Fruit fly (Drosophila melanogaster): ENCODE data around the gene Nedd8.

The Nedd8 gene

dm6 chr2L:18957142-18957674 lies 5.6 kb upstream of the Nedd8 start, which contains the start of gene Bhmt (continued):
- TF ChIP-seq CG11695 (GFP tag; IDR thresholded peaks at IDR 0.05), result peak; percentile 74; the same call in 2 of the 3 replicates
- TF ChIP-seq CG7963 (GFP tag; IDR thresholded peaks at IDR 0.05; ENCODE audit: partially characterized antibody), result no peak
- TF ChIP-seq Mad (GFP tag; optimal IDR thresholded peaks at IDR 0.05), result no peak
- TF ChIP-seq yki (optimal IDR thresholded peaks at IDR 0.05), result no peak
- TF ChIP-seq CG17361 (GFP tag; IDR thresholded peaks at IDR 0.05), result peak; percentile 74
- TF ChIP-seq cato (GFP tag; optimal IDR thresholded peaks at IDR 0.05; ENCODE audit: borderline replicate concordance), result no peak
- peak; percentile 33 for TF ChIP-seq trem (tag; optimal IDR thresholded peaks at IDR 0.05)
- TF ChIP-seq CG12299 (tag; optimal IDR thresholded peaks at IDR 0.05), result peak; percentile 47
- TF ChIP-seq Hr3 (GFP tag; optimal IDR thresholded peaks at IDR 0.05), result peak; percentile 47
- no peak for TF ChIP-seq tna (GFP tag; IDR thresholded peaks at IDR 0.05; ENCODE audit: partially characterized antibody)
- peak; percentile 31; the same call in 1 of the 3 replicates for TF ChIP-seq CG14050 (GFP tag; IDR thresholded peaks at IDR 0.05)
- TF ChIP-seq Sox102F (GFP tag; optimal IDR thresholded peaks at IDR 0.05), result peak; percentile 62
- TF ChIP-seq CG7357 (GFP tag; IDR thresholded peaks at IDR 0.05), result peak; percentile 54; the same call in 2 of the 3 replicates
- TF ChIP-seq zfh1 (GFP tag; IDR thresholded peaks at IDR 0.05), result peak; percentile 65; the same call in 2 of the 3 replicates
- peak; percentile 24 for TF ChIP-seq tio (GFP tag; optimal IDR thresholded peaks at IDR 0.05)
- no peak for TF ChIP-seq danr (GFP tag; IDR thresholded peaks at IDR 0.05)
- no peak for TF ChIP-seq CG11723 (GFP tag; optimal IDR thresholded peaks at IDR 0.05)
- TF ChIP-seq ato (GFP tag; IDR thresholded peaks at IDR 0.05; ENCODE audit: partially characterized antibody), result no peak
- TF ChIP-seq chm (GFP tag; IDR thresholded peaks at IDR 0.05), result no peak; the same call in 1 of the 2 replicates
- TF ChIP-seq mld (GFP tag; IDR thresholded peaks at IDR 0.05; ENCODE audit: partially characterized antibody), result no peak
- peak; percentile 71 for TF ChIP-seq H2.0 (GFP tag; IDR thresholded peaks at IDR 0.05)
- peak; percentile 29 for TF ChIP-seq YL-1 (GFP tag; optimal IDR thresholded peaks at IDR 0.05)
- TF ChIP-seq CG7839 (tag; optimal IDR thresholded peaks at IDR 0.05), result peak; percentile 84
- TF ChIP-seq CG11456 (GFP tag; IDR thresholded peaks at IDR 0.05), result peak; percentile 75
- no peak for TF ChIP-seq CG3163 (GFP tag; optimal IDR thresholded peaks at IDR 0.05)
- TF ChIP-seq H15 (GFP tag; IDR thresholded peaks at IDR 0.05), result peak; percentile 52; the same call in 1 of the 3 replicates
- TF ChIP-seq dmrt11E (tag; optimal IDR thresholded peaks at IDR 0.05), result peak; percentile 9
- no peak for TF ChIP-seq jigr1 (GFP tag; IDR thresholded peaks at IDR 0.05)
- no peak for TF ChIP-seq pfk (GFP tag; optimal IDR thresholded peaks at IDR 0.05)
- no peak for TF ChIP-seq dan (GFP tag; IDR thresholded peaks at IDR 0.05)
- no peak for TF ChIP-seq emc (GFP tag; optimal IDR thresholded peaks at IDR 0.05)
- no peak for TF ChIP-seq hth (optimal IDR thresholded peaks at IDR 0.05)
- peak; percentile 13 for TF ChIP-seq CG12071 (GFP tag; optimal IDR thresholded peaks at IDR 0.05)
- TF ChIP-seq Dp (GFP tag; optimal IDR thresholded peaks at IDR 0.05), result no peak
- TF ChIP-seq sr (GFP tag; IDR thresholded peaks at IDR 0.05), result no peak
- no peak for TF ChIP-seq CG15479 (GFP tag; optimal IDR thresholded peaks at IDR 0.05)
- TF ChIP-seq TFAM (GFP tag; optimal IDR thresholded peaks at IDR 0.05), result no peak
- TF ChIP-seq Hsf (GFP tag; optimal IDR thresholded peaks at IDR 0.05), result no peak
- peak; percentile 64 for TF ChIP-seq seq (GFP tag; IDR thresholded peaks at IDR 0.05)
- TF ChIP-seq en (GFP tag; optimal IDR thresholded peaks at IDR 0.05), result no peak
- peak; percentile 44 for TF ChIP-seq Blimp-1 (GFP tag; optimal IDR thresholded peaks at IDR 0.05)
- TF ChIP-seq sqz (GFP tag; optimal IDR thresholded peaks at IDR 0.05), result no peak
- peak; percentile 25 for TF ChIP-seq gcm (GFP tag; optimal IDR thresholded peaks at IDR 0.05)
- peak; percentile 55; the same call in 1 of the 2 replicates for TF ChIP-seq CG11085 (GFP tag; IDR thresholded peaks at IDR 0.05)
- peak in 1 of 2 experiments; percentile 47 for TF ChIP-seq Eip74EF (GFP tag; optimal IDR thresholded peaks at IDR 0.05)
- TF ChIP-seq p53 (GFP tag; optimal IDR thresholded peaks at IDR 0.05), result no peak
- peak; percentile 50; the same call in 1 of the 2 replicates for TF ChIP-seq bowl (GFP tag; IDR thresholded peaks at IDR 0.05)
- peak; percentile 78; the same call in 2 of the 3 replicates for TF ChIP-seq Dbx (GFP tag; IDR thresholded peaks at IDR 0.05)
- peak; percentile 68 for TF ChIP-seq CG6689 (GFP tag; IDR thresholded peaks at IDR 0.05)
- TF ChIP-seq Lim3 (GFP tag; IDR thresholded peaks at IDR 0.05), result no peak
- TF ChIP-seq Fer2 (tag; optimal IDR thresholded peaks at IDR 0.05), result peak; percentile 22

All from whole organism, embryonic.